Worm (Caenorhabditis elegans) whole organism, L4 larva: ENCODE data around the gene lgc-31.

ENCODE experiments used
- T26A8.4 ChIP-seq: fragments of 200-800 bp; sonication (Bioruptor generic); IDR thresholded peaks from 2 replicates; pipeline ENCODE4 v1.3.6; 2022; ENCODE audit warnings: missing genetic modification characterization, missing compliant biosample characterization
- attf-4 ChIP-seq: sonication (generic microtip); optimal IDR thresholded peaks from 3 replicates; lab custom pipeline; 2017; ENCODE audit warnings: missing biosample characterization, missing genetic modification characterization
- ceh-82 ChIP-seq: sonication (generic microtip); optimal IDR thresholded peaks from 2 replicates; lab custom pipeline; 2017; ENCODE audit warnings: missing biosample characterization, missing genetic modification characterization
- daf-12 ChIP-seq: fragments of 150-350 bp; optimal IDR thresholded peaks from 2 replicates; lab custom pipeline; 2014; ENCODE audit warnings: missing biosample characterization, missing genetic modification reagents, missing genetic modification characterization
- egl-43 ChIP-seq: fragments of 200-800 bp; sonication (Bioruptor generic); IDR thresholded peaks from 2 replicates; pipeline ENCODE4 v1.3.6; 2022; ENCODE audit warnings: missing genetic modification reagents, missing genetic modification characterization, missing compliant biosample characterization
- hlh-30 ChIP-seq: sonication (generic microtip); optimal IDR thresholded peaks from 2 replicates; lab custom pipeline; 2017; ENCODE audit warnings: antibody characterized with exemption, mild to moderate bottlenecking, missing genetic modification characterization, missing compliant biosample characterization; ENCODE audit not compliant: insufficient read depth
- lin-1 ChIP-seq: fragments of 200-800 bp; sonication (Bioruptor generic); IDR thresholded peaks from 2 replicates; pipeline ENCODE4 v1.3.6; 2022; ENCODE audit warnings: missing genetic modification reagents, missing genetic modification characterization, missing compliant biosample characterization
- nhr-28 ChIP-seq: fragments of 150-350 bp; optimal IDR thresholded peaks from 2 replicates; lab custom pipeline; 2014; ENCODE audit warnings: missing biosample characterization, missing genetic modification characterization
- php-3 ChIP-seq: fragments of 200-800 bp; sonication (Bioruptor generic); IDR thresholded peaks from 2 replicates; pipeline ENCODE4 v1.3.6; 2022; ENCODE audit warnings: missing genetic modification reagents, missing genetic modification characterization, missing compliant biosample characterization
- unc-39 ChIP-seq: sonication (generic microtip); optimal IDR thresholded peaks from 2 replicates; lab custom pipeline; 2017; ENCODE audit warnings: missing biosample characterization, missing genetic modification characterization
- unc-62 ChIP-seq, 3 experiments: fragments of 150-350 bp in 1 of 3; sonication (generic microtip); optimal IDR thresholded peaks in 2 of 3; peaks in 1 of 3; 1 replicate in 1 of 3; 2 replicates in 2 of 3; lab custom pipeline; 2014 to 2017; ENCODE audit warnings: missing biosample characterization in 3 of 3, missing genetic modification characterization in 3 of 3, missing genetic modification reagents in 3 of 3, missing genotype in 1 of 3

- TF ChIP-seq T26A8.4 (GFP tag; lab: Robert Waterston, UW): no peak
- TF ChIP-seq unc-39 (tag; lab: Kevin White, UChicago): no peak
- TF ChIP-seq unc-62 (GFP tag; optimal IDR thresholded peaks at IDR 0.05 in 1 of 2; lab: Kevin White, UChicago): no peak
- TF ChIP-seq unc-62 (tag; optimal IDR thresholded peaks at IDR 0.05; lab: Kevin White, UChicago): no peak
- TF ChIP-seq daf-12 (tag; lab: Kevin White, UChicago): no peak
- TF ChIP-seq php-3: no peak
- TF ChIP-seq ceh-82 (tag; lab: Kevin White, UChicago): no peak
- no peak for TF ChIP-seq egl-43 (GFP tag; lab: Robert Waterston, UW)
- TF ChIP-seq nhr-28 (tag; lab: Kevin White, UChicago): no peak
- TF ChIP-seq hlh-30 (tag; lab: Kevin White, UChicago): no peak
- TF ChIP-seq lin-1: no peak
- no peak for TF ChIP-seq attf-4
Observed at ce11 chrV:15495169-15495568, 26.7 kb downstream of the lgc-31 start, which contains the start of gene srh-219.
